Fruit fly (Drosophila melanogaster) whole organism, wandering third instar larva: ENCODE measurements around the gene CLS.

ENCODE experiments used
- CG9705 ChIP-seq: fragments of 200-800 bp; sonication (Bioruptor generic); optimal IDR thresholded peaks from 2 replicates; lab custom pipeline; 2018; ENCODE audit warnings: missing biosample characterization, mild to moderate bottlenecking, missing genetic modification characterization
- Dif ChIP-seq: fragments of 200-275, 200-300 bp; sonication (Bioruptor generic); optimal IDR thresholded peaks from 2 replicates; lab custom pipeline; 2018; ENCODE audit warnings: missing biosample characterization, missing genetic modification characterization; ENCODE audit not compliant: partially characterized antibody
- Hr78 ChIP-seq: fragments of >200 bp; optimal IDR thresholded peaks from 2 replicates; lab custom pipeline; 2017; ENCODE audit warnings: missing biosample characterization, missing genetic modification characterization
- Jra ChIP-seq: sonication (Bioruptor generic); optimal IDR thresholded peaks from 2 replicates; lab custom pipeline; 2016; ENCODE audit warnings: missing biosample characterization, missing genetic modification characterization
- Vsx2 ChIP-seq: fragments of 200-300, 225-300 bp; sonication (Bioruptor generic); optimal IDR thresholded peaks from 2 replicates; lab custom pipeline; 2018; ENCODE audit warnings: missing biosample characterization, missing genetic modification characterization; ENCODE audit not compliant: partially characterized antibody

dm6 chr3R:25652066-25652720 is 35.0 kb downstream of the CLS start:
- peak; percentile 83 for TF ChIP-seq Dif (GFP tag; lab: Kevin White, UChicago)
- peak; percentile 59 for TF ChIP-seq Vsx2 (GFP tag; lab: Kevin White, UChicago)
- no peak for TF ChIP-seq Jra
- TF ChIP-seq CG9705 (GFP tag; lab: Kevin White, UChicago), result no peak
- no peak for TF ChIP-seq Hr78 (GFP tag; lab: Kevin White, UChicago)
